Fruit fly (Drosophila melanogaster) whole organism, embryonic: Measurements from ENCODE around the gene trbl.

ENCODE experiments used
- Adf1 ChIP-seq: fragments of 200-800 bp; sonication (Bioruptor generic); IDR thresholded peaks from 2 replicates; pipeline ENCODE4 v1.3.6; 2022; ENCODE audit warnings: missing biosample characterization, missing genetic modification characterization
- Asciz ChIP-seq: fragments of 200-800 bp; sonication (Bioruptor generic); optimal IDR thresholded peaks from 2 replicates; lab custom pipeline; 2017; ENCODE audit warnings: missing biosample characterization, mild to moderate bottlenecking, missing genetic modification characterization, missing genetic modification reagents
- Atf6 ChIP-seq: fragments of 200-800 bp; sonication (Bioruptor generic); IDR thresholded peaks from 2 replicates; pipeline ENCODE4 v1.3.6; 2022; ENCODE audit warnings: missing biosample characterization, missing genetic modification characterization
- BEAF-32 ChIP-seq: fragments of 200-800 bp; sonication (Bioruptor generic); optimal IDR thresholded peaks from 3 replicates; lab custom pipeline; 2017; ENCODE audit warnings: missing biosample characterization, missing genetic modification characterization, mild to moderate bottlenecking, moderate library complexity, missing genetic modification reagents
- CG10267 ChIP-seq: fragments of 200-800 bp; sonication (Bioruptor generic); optimal IDR thresholded peaks from 2 replicates; lab custom pipeline; 2018; ENCODE audit warnings: missing biosample characterization, mild to moderate bottlenecking, missing genetic modification characterization, moderate library complexity
- CG10462 ChIP-seq: fragments of 200-800 bp; sonication (Bioruptor generic); optimal IDR thresholded peaks from 2 replicates; lab custom pipeline; 2016; ENCODE audit warnings: missing biosample characterization, missing genetic modification characterization
- CG11093 ChIP-seq: fragments of 200-800 bp; sonication (Bioruptor generic); IDR thresholded peaks from 3 replicates; pipeline ENCODE4 v1.3.6; 2022; ENCODE audit warnings: missing biosample characterization, missing genetic modification characterization
- CG11247 ChIP-seq: fragments of 200-800 bp; sonication (Bioruptor generic); IDR thresholded peaks from 2 replicates; pipeline ENCODE4 v1.3.6; 2022; ENCODE audit warnings: missing biosample characterization, missing genetic modification characterization
- CG12299 ChIP-seq: fragments of 200-800 bp; sonication (Bioruptor generic); optimal IDR thresholded peaks from 2 replicates; lab custom pipeline; 2018; ENCODE audit warnings: missing biosample characterization, mild to moderate bottlenecking, missing genetic modification characterization
- CG13296 ChIP-seq: fragments of 200-800 bp; sonication (Bioruptor generic); optimal IDR thresholded peaks from 3 replicates; lab custom pipeline; 2018; ENCODE audit warnings: missing biosample characterization, mild to moderate bottlenecking, missing genetic modification characterization
- CG14710 ChIP-seq: fragments of 200-800 bp; sonication (Bioruptor generic); optimal IDR thresholded peaks from 3 replicates; lab custom pipeline; 2019; ENCODE audit warnings: missing biosample characterization, mild to moderate bottlenecking, missing genetic modification characterization, moderate library complexity
- CG1529 ChIP-seq: fragments of 200-800 bp; sonication (Bioruptor generic); optimal IDR thresholded peaks from 3 replicates; lab custom pipeline; 2018; ENCODE audit warnings: missing biosample characterization, missing genetic modification characterization
- CG16779 ChIP-seq: fragments of 200-800 bp; sonication (Bioruptor generic); IDR thresholded peaks from 2 replicates; pipeline ENCODE4 v1.3.6; 2022; ENCODE audit warnings: missing biosample characterization, missing genetic modification characterization
- CG17802 ChIP-seq: fragments of 200-800 bp; sonication (Bioruptor generic); optimal IDR thresholded peaks from 2 replicates; lab custom pipeline; 2018; ENCODE audit warnings: missing biosample characterization, mild to moderate bottlenecking, missing genetic modification characterization, moderate library complexity
- CG18011 ChIP-seq: fragments of 200-800 bp; sonication (Bioruptor generic); optimal IDR thresholded peaks from 2 replicates; lab custom pipeline; 2017; ENCODE audit warnings: missing biosample characterization, missing genetic modification characterization, mild to moderate bottlenecking, moderate library complexity, missing genotype
- CG32772 ChIP-seq: fragments of 200-800 bp; sonication (Bioruptor generic); IDR thresholded peaks from 2 replicates; pipeline ENCODE4 v1.3.6; 2022; ENCODE audit warnings: missing biosample characterization, missing genetic modification characterization
- CG33213 ChIP-seq: fragments of 200-800 bp; sonication (Bioruptor generic); optimal IDR thresholded peaks from 3 replicates; lab custom pipeline; 2016; ENCODE audit warnings: missing biosample characterization, missing genetic modification characterization
- CG3847 ChIP-seq: fragments of 200-800 bp; sonication (Bioruptor generic); IDR thresholded peaks from 2 replicates; pipeline ENCODE4 v1.3.6; 2022; ENCODE audit warnings: missing biosample characterization, missing genetic modification characterization
- CG4617 ChIP-seq: fragments of 200-800 bp; sonication (Bioruptor generic); optimal IDR thresholded peaks from 3 replicates; lab custom pipeline; 2016; ENCODE audit warnings: missing biosample characterization, missing genetic modification characterization, borderline replicate concordance
- CG7963 ChIP-seq: fragments of 200-800 bp; sonication (Bioruptor generic); IDR thresholded peaks from 3 replicates; pipeline ENCODE4 v1.3.6; 2022; ENCODE audit warnings: missing biosample characterization, missing genetic modification characterization; ENCODE audit not compliant: partially characterized antibody
- D ChIP-seq, 2 experiments: fragments of 200-800 bp in 1 of 2; fragments of >200 bp in 1 of 2; sonication (Bioruptor generic) in 1 of 2; optimal IDR thresholded peaks; 2 replicates in 1 of 2; 3 replicates in 1 of 2; lab custom pipeline; 2017; ENCODE audit warnings: mild to moderate bottlenecking in 1 of 2, missing biosample characterization in 1 of 2, missing genetic modification characterization in 1 of 2, missing genetic modification reagents in 1 of 2
- D19A ChIP-seq: fragments of 200-800 bp; optimal IDR thresholded peaks from 3 replicates; lab custom pipeline; 2019; ENCODE audit warnings: missing biosample characterization, mild to moderate bottlenecking, missing genetic modification characterization, moderate library complexity
- Dad ChIP-seq: fragments of 200-800 bp; sonication (Bioruptor generic); optimal IDR thresholded peaks from 3 replicates; lab custom pipeline; 2016; ENCODE audit warnings: missing biosample characterization, missing genetic modification characterization
- Dref ChIP-seq: fragments of 200-800 bp; sonication (Bioruptor generic); IDR thresholded peaks from 2 replicates; pipeline ENCODE4 v1.3.6; 2022; ENCODE audit warnings: missing biosample characterization, missing genetic modification characterization
- GATAe ChIP-seq: fragments of 200-800 bp; sonication (Bioruptor generic); conservative IDR thresholded peaks from 2 replicates; pipeline ENCODE4 v1.3.6; 2022; ENCODE audit warnings: missing biosample characterization, missing genetic modification characterization
- Gug ChIP-seq: fragments of 200-800 bp; sonication (Bioruptor generic); IDR thresholded peaks from 4 replicates; pipeline ENCODE4 v1.3.6; 2022; ENCODE audit warnings: missing biosample characterization, missing genetic modification characterization
- Hmx ChIP-seq: fragments of 200-800 bp; sonication (Bioruptor generic); optimal IDR thresholded peaks from 2 replicates; lab custom pipeline; 2016; ENCODE audit warnings: missing biosample characterization, missing genetic modification characterization
- Mad ChIP-seq: fragments of 200-800 bp; sonication (Bioruptor generic); optimal IDR thresholded peaks from 2 replicates; lab custom pipeline; 2016; ENCODE audit warnings: missing biosample characterization, missing genetic modification characterization
- Max ChIP-seq: fragments of 200-800 bp; sonication (Bioruptor generic); optimal IDR thresholded peaks from 2 replicates; lab custom pipeline; 2016; ENCODE audit warnings: missing biosample characterization, mild to moderate bottlenecking, missing genetic modification characterization
- Nf-YB ChIP-seq: fragments of 200-800 bp; sonication (Bioruptor generic); optimal IDR thresholded peaks from 3 replicates; lab custom pipeline; 2019; ENCODE audit warnings: missing biosample characterization, mild to moderate bottlenecking, missing genetic modification characterization, moderate library complexity
- Ssrp ChIP-seq: fragments of 200-800 bp; sonication (Bioruptor generic); optimal IDR thresholded peaks from 2 replicates; lab custom pipeline; 2018; ENCODE audit warnings: missing biosample characterization, mild to moderate bottlenecking, missing genetic modification characterization, moderate library complexity
- Stat92E ChIP-seq, 3 experiments: fragments of >200 bp in 2 of 3; fragments of 200-800 bp in 1 of 3; sonication (Bioruptor generic) in 1 of 3; optimal IDR thresholded peaks; 2 replicates each; lab custom pipeline; 2017 to 2019; ENCODE audit warnings: missing biosample characterization in 3 of 3, missing genetic modification characterization in 3 of 3, mild to moderate bottlenecking in 1 of 3, moderate library complexity in 1 of 3
- ap ChIP-seq: fragments of 200-800 bp; sonication (Bioruptor generic); IDR thresholded peaks from 2 replicates; pipeline ENCODE4 v1.3.6; 2022; ENCODE audit warnings: missing biosample characterization, missing genetic modification characterization
- cato ChIP-seq: fragments of 200-800 bp; sonication (Bioruptor generic); optimal IDR thresholded peaks from 2 replicates; lab custom pipeline; 2016; ENCODE audit warnings: missing biosample characterization, missing genetic modification characterization, borderline replicate concordance
- crp ChIP-seq, 2 experiments: fragments of 200-800 bp; sonication (Bioruptor generic); optimal IDR thresholded peaks; 2 replicates in 1 of 2; 3 replicates in 1 of 2; lab custom pipeline; 2017; ENCODE audit warnings: missing biosample characterization in 2 of 2, missing genetic modification characterization in 2 of 2, mild to moderate bottlenecking in 1 of 2, moderate library complexity in 1 of 2
- danr ChIP-seq: fragments of 200-800 bp; sonication (Bioruptor generic); IDR thresholded peaks from 2 replicates; pipeline ENCODE4 v1.3.6; 2022; ENCODE audit warnings: missing biosample characterization, missing genetic modification characterization
- gce ChIP-seq: fragments of 200-800 bp; sonication (Bioruptor generic); IDR thresholded peaks from 3 replicates; pipeline ENCODE4 v1.3.6; 2022; ENCODE audit warnings: missing biosample characterization, missing genetic modification characterization
- lab ChIP-seq: fragments of 200-800 bp; sonication (Bioruptor generic); optimal IDR thresholded peaks from 3 replicates; lab custom pipeline; 2017; ENCODE audit warnings: missing biosample characterization, missing genetic modification characterization, mild to moderate bottlenecking, moderate library complexity, missing genetic modification reagents
- nerfin-1 ChIP-seq: fragments of 200-800 bp; sonication (Bioruptor generic); optimal IDR thresholded peaks from 3 replicates; lab custom pipeline; 2019; ENCODE audit warnings: missing biosample characterization, mild to moderate bottlenecking, missing genetic modification characterization, moderate library complexity
- onecut ChIP-seq: fragments of 200-800 bp; sonication (Bioruptor generic); IDR thresholded peaks from 2 replicates; pipeline ENCODE4 v1.3.6; 2022; ENCODE audit warnings: missing biosample characterization, missing genetic modification characterization
- psq ChIP-seq: fragments of 200-800 bp; sonication (Bioruptor generic); optimal IDR thresholded peaks from 2 replicates; lab custom pipeline; 2017; ENCODE audit warnings: missing biosample characterization, missing genetic modification characterization
- pum ChIP-seq: fragments of 200-800 bp; sonication (Bioruptor generic); optimal IDR thresholded peaks from 2 replicates; lab custom pipeline; 2016; ENCODE audit warnings: missing biosample characterization, missing genetic modification characterization
- sd ChIP-seq: fragments of 200-800 bp; sonication (Bioruptor generic); optimal IDR thresholded peaks from 3 replicates; lab custom pipeline; 2018; ENCODE audit warnings: missing biosample characterization, mild to moderate bottlenecking, missing genetic modification characterization, moderate library complexity
- sqz ChIP-seq: fragments of 200-800 bp; sonication (Bioruptor generic); optimal IDR thresholded peaks from 3 replicates; lab custom pipeline; 2018; ENCODE audit warnings: missing biosample characterization, mild to moderate bottlenecking, missing genetic modification characterization
- trem ChIP-seq: fragments of 200-800 bp; optimal IDR thresholded peaks from 3 replicates; lab custom pipeline; 2019; ENCODE audit warnings: missing biosample characterization, mild to moderate bottlenecking, missing genetic modification characterization, moderate library complexity
- vfl ChIP-seq: fragments of 200-800 bp; sonication (Bioruptor generic); optimal IDR thresholded peaks from 2 replicates; lab custom pipeline; 2016; ENCODE audit warnings: missing biosample characterization, missing genetic modification characterization
- vvl ChIP-seq: fragments of 200-800 bp; sonication (Bioruptor generic); IDR thresholded peaks from 2 replicates; pipeline ENCODE4 v1.3.6; 2022; ENCODE audit warnings: missing biosample characterization, missing genetic modification characterization
- zen2 ChIP-seq: fragments of 200-800 bp; sonication (Bioruptor generic); IDR thresholded peaks from 3 replicates; pipeline ENCODE4 v1.3.6; 2022; ENCODE audit warnings: missing biosample characterization, missing genetic modification characterization; ENCODE audit not compliant: partially characterized antibody

trbl gene

DNA sequence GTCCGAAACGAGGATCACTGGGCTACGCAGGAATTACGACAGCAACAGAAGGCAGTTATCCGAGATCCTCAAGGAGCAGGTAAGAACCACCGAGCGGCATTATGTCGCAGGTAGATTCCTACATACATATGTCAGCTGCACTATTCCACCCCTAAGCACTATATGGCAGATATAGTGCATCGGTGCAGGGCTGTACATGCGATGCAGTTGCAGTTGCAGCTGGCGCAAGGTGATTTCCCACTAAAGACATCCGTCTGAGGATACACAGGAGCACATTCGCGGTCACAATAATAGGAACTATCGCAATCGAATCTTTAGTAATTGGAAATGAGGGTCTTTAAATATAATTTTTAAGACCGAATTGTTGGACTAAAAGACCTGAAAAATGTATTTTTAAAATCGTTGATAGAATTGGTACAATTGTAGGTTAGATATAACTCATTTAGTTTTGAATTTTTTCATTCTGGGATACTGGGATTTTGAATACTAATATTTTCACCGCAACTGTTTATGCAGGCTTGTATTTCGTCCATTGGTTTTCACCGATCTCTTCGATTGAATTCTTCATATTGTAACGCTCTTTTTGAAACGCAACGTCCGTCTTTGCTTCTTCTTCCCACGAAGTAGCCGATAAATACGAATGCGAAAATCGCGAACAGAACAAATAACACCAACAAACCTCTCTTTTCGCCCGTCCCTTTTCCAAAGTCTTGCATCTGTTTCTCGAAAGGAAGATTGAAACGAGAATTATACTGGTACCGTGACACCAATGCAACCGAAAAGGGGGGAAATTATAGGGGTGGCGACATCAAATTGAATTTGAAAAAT lies 1.5 kb upstream of the trbl start (continued):
- TF ChIP-seq sd (tag; lab: Kevin White, UChicago) = no peak
- no peak for TF ChIP-seq Hmx (GFP tag; lab: Kevin White, UChicago)
- no peak for TF ChIP-seq CG3847 (GFP tag; lab: Robert Waterston, UW)
- TF ChIP-seq sqz (GFP tag; lab: Kevin White, UChicago) = no peak
- no peak for TF ChIP-seq Adf1 (GFP tag; lab: Robert Waterston, UW)
- no peak for TF ChIP-seq onecut (GFP tag; lab: Robert Waterston, UW)
- no peak for TF ChIP-seq cato (GFP tag; lab: Kevin White, UChicago)
- peak; percentile 73 for TF ChIP-seq CG14710
- no peak for TF ChIP-seq Asciz
- TF ChIP-seq zen2 = no peak
- peak; percentile 47 for TF ChIP-seq D (optimal IDR thresholded peaks at IDR 0.05; lab: Kevin White, UChicago)
- peak; percentile 8 for TF ChIP-seq D (GFP tag; optimal IDR thresholded peaks at IDR 0.05; lab: Kevin White, UChicago)
- TF ChIP-seq Dad (GFP tag; lab: Kevin White, UChicago) = no peak
- TF ChIP-seq nerfin-1 (tag; lab: Kevin White, UChicago) = no peak
- TF ChIP-seq CG7963 (GFP tag; lab: Robert Waterston, UW) = no peak
- TF ChIP-seq CG33213 = no peak
- no peak for TF ChIP-seq CG11247 (GFP tag; lab: Robert Waterston, UW)
- TF ChIP-seq CG16779 = no peak
- TF ChIP-seq psq = no peak
- peak; percentile 8 for TF ChIP-seq pum (GFP tag; lab: Kevin White, UChicago)
- TF ChIP-seq trem (tag; lab: Kevin White, UChicago) = peak; percentile 65
- TF ChIP-seq Gug (GFP tag; lab: Robert Waterston, UW) = no peak
- TF ChIP-seq lab (GFP tag; lab: Kevin White, UChicago) = no peak
- no peak for TF ChIP-seq danr (GFP tag; lab: Robert Waterston, UW)
- peak; percentile 9 for TF ChIP-seq D19A (tag; lab: Kevin White, UChicago)
- TF ChIP-seq Nf-YB = no peak
- no peak for TF ChIP-seq CG13296 (GFP tag; lab: Kevin White, UChicago)
- peak; percentile 23 for TF ChIP-seq Mad (GFP tag; lab: Kevin White, UChicago)
- TF ChIP-seq BEAF-32 (GFP tag; lab: Kevin White, UChicago) = no peak
- TF ChIP-seq CG4617 (GFP tag; lab: Kevin White, UChicago) = no peak
- TF ChIP-seq Atf6 = no peak
- peak; percentile 39 for TF ChIP-seq Ssrp (tag; lab: Kevin White, UChicago)
- TF ChIP-seq Dref (GFP tag; lab: Robert Waterston, UW) = no peak
- TF ChIP-seq CG17802 (tag; lab: Kevin White, UChicago) = no peak
- TF ChIP-seq CG1529 (GFP tag; lab: Kevin White, UChicago) = no peak
- TF ChIP-seq Max (GFP tag; lab: Kevin White, UChicago) = no peak
- no peak for TF ChIP-seq vfl
- no peak for TF ChIP-seq CG10462
- no peak for TF ChIP-seq CG11093 (GFP tag; lab: Robert Waterston, UW)
- TF ChIP-seq CG32772 (GFP tag; lab: Robert Waterston, UW) = no peak
- peak; percentile 72 for TF ChIP-seq CG10267 (tag; lab: Kevin White, UChicago)
- TF ChIP-seq ap (GFP tag; lab: Robert Waterston, UW) = no peak
- TF ChIP-seq Stat92E (GFP tag; optimal IDR thresholded peaks at IDR 0.05; lab: Kevin White, UChicago) = peak in 1 of 3 experiments; percentile 10
- no peak for TF ChIP-seq crp (GFP tag; optimal IDR thresholded peaks at IDR 0.05; lab: Kevin White, UChicago)
- no peak for TF ChIP-seq CG18011 (GFP tag; lab: Kevin White, UChicago)
- TF ChIP-seq CG12299 (tag; lab: Kevin White, UChicago) = no peak
- TF ChIP-seq vvl = no peak
- TF ChIP-seq GATAe (GFP tag; lab: Robert Waterston, UW) = no peak
- TF ChIP-seq gce (GFP tag; lab: Robert Waterston, UW) = no peak
